Worm (Caenorhabditis elegans) whole organism, late embryonic: ENCODE results near the gene ndua-8.
"Not testable (repeated sequence)": the region's sequence is repeated elsewhere in the genome, so short reads cannot be mapped to it uniquely, and the experiment has no call there.

Source experiments
- F13H6.1 ChIP-seq: sonication (generic microtip); optimal IDR thresholded peaks from 2 replicates; lab custom pipeline; 2016; ENCODE audit warnings: missing genetic modification characterization, missing compliant biosample characterization
- K09A11.1 ChIP-seq: sonication (generic microtip); optimal IDR thresholded peaks from 2 replicates; lab custom pipeline; 2017; ENCODE audit warnings: antibody characterized with exemption, mild to moderate bottlenecking, missing genetic modification characterization, missing compliant biosample characterization; ENCODE audit not compliant: insufficient read depth
- T23F11.4 ChIP-seq: fragments of 200-800 bp; sonication (Bioruptor generic); optimal IDR thresholded peaks from 2 replicates; lab custom pipeline; 2018; ENCODE audit warnings: mild to moderate bottlenecking, missing genetic modification characterization, missing compliant biosample characterization
- ahr-1 ChIP-seq: sonication (generic microtip); optimal IDR thresholded peaks from 2 replicates; lab custom pipeline; 2016; ENCODE audit warnings: missing genetic modification characterization, missing compliant biosample characterization
- ama-1 ChIP-seq: fragments of 150-350 bp; optimal IDR thresholded peaks from 2 replicates; lab custom pipeline; 2014
- ceh-14 ChIP-seq: sonication (generic microtip); optimal IDR thresholded peaks from 2 replicates; lab custom pipeline; 2016; ENCODE audit warnings: missing genotype, missing genetic modification characterization, missing compliant biosample characterization
- ceh-30 ChIP-seq: fragments of 150-350 bp; optimal IDR thresholded peaks from 2 replicates; lab custom pipeline; 2014; ENCODE audit warnings: missing biosample characterization, missing genetic modification characterization
- ceh-34 ChIP-seq: sonication (generic microtip); optimal IDR thresholded peaks from 2 replicates; lab custom pipeline; 2016; ENCODE audit warnings: mild to moderate bottlenecking, missing genetic modification characterization, missing compliant biosample characterization
- ceh-45 ChIP-seq: fragments of 200-800 bp; sonication (Bioruptor generic); IDR thresholded peaks from 2 replicates; pipeline ENCODE4 v1.3.6; 2022; ENCODE audit warnings: missing genetic modification reagents, missing genetic modification characterization, missing compliant biosample characterization
- ceh-6 ChIP-seq: fragments of 200-800 bp; sonication (Bioruptor generic); optimal IDR thresholded peaks from 2 replicates; lab custom pipeline; 2018; ENCODE audit warnings: mild to moderate bottlenecking, missing genetic modification characterization, missing compliant biosample characterization
- elt-2 ChIP-seq: sonication (generic microtip); optimal IDR thresholded peaks from 2 replicates; lab custom pipeline; 2016; ENCODE audit warnings: missing genetic modification reagents, missing genetic modification characterization, missing compliant biosample characterization
- ets-4 ChIP-seq: sonication (generic microtip); optimal IDR thresholded peaks from 2 replicates; lab custom pipeline; 2016; ENCODE audit warnings: missing genetic modification characterization, missing compliant biosample characterization
- fkh-10 ChIP-seq: fragments of 150-350 bp; optimal IDR thresholded peaks from 2 replicates; lab custom pipeline; 2014; ENCODE audit warnings: missing biosample characterization, missing genetic modification reagents, missing genetic modification characterization
- hlh-13 ChIP-seq: fragments of 200-800 bp; sonication (Bioruptor generic); optimal IDR thresholded peaks from 2 replicates; lab custom pipeline; 2018; ENCODE audit warnings: mild to moderate bottlenecking, missing genetic modification characterization, missing compliant biosample characterization
- hlh-6 ChIP-seq: sonication (generic microtip); optimal IDR thresholded peaks from 2 replicates; lab custom pipeline; 2016; ENCODE audit warnings: missing genotype, missing genetic modification characterization, missing compliant biosample characterization
- nfya-1 ChIP-seq: sonication (generic microtip); optimal IDR thresholded peaks from 2 replicates; lab custom pipeline; 2017; ENCODE audit warnings: missing genetic modification characterization, mild to moderate bottlenecking, missing compliant biosample characterization, antibody characterized with exemption, moderate library complexity
- odd-2 ChIP-seq: sonication (generic microtip); optimal IDR thresholded peaks from 2 replicates; lab custom pipeline; 2017; ENCODE audit warnings: antibody characterized with exemption, mild to moderate bottlenecking, missing genetic modification characterization, missing compliant biosample characterization
- pag-3 ChIP-seq: sonication (generic microtip); optimal IDR thresholded peaks from 2 replicates; lab custom pipeline; 2016; ENCODE audit warnings: missing compliant biosample characterization, missing genetic modification characterization, borderline replicate concordance
- pat-9 ChIP-seq: fragments of 200-800 bp; sonication (Bioruptor generic); optimal IDR thresholded peaks from 2 replicates; lab custom pipeline; 2018; ENCODE audit warnings: mild to moderate bottlenecking, missing genetic modification characterization, moderate library complexity, missing compliant biosample characterization
- pqm-1 ChIP-seq: sonication (generic microtip); optimal IDR thresholded peaks from 2 replicates; lab custom pipeline; 2016; ENCODE audit warnings: missing genetic modification characterization, missing compliant biosample characterization
- sox-2 ChIP-seq: fragments of 200-800 bp; sonication (Bioruptor generic); IDR thresholded peaks from 2 replicates; pipeline ENCODE4 v1.3.6; 2022; ENCODE audit warnings: missing genetic modification reagents, missing genetic modification characterization, missing compliant biosample characterization
- ttx-3 ChIP-seq: sonication (generic microtip); optimal IDR thresholded peaks from 2 replicates; lab custom pipeline; 2016; ENCODE audit warnings: missing genetic modification reagents, missing genetic modification characterization, missing compliant biosample characterization
- unc-3 ChIP-seq, 2 experiments: fragments of 200-800 bp in 1 of 2; sonication (Bioruptor generic) in 1 of 2; sonication (generic microtip) in 1 of 2; conservative IDR thresholded peaks in 1 of 2; optimal IDR thresholded peaks in 1 of 2; 2 replicates each; pipeline versions ENCODE4 v1.3.6 to Lab custom; 2016 to 2022; ENCODE audit warnings: missing compliant biosample characterization in 2 of 2, missing genetic modification characterization in 2 of 2, missing genetic modification reagents in 1 of 2
- unc-86 ChIP-seq: sonication (generic microtip); optimal IDR thresholded peaks from 2 replicates; lab custom pipeline; 2016; ENCODE audit warnings: missing genetic modification characterization, missing compliant biosample characterization

The ndua-8 gene

ce11 chrIII:2497270-2498201, 31.3 kb upstream of the ndua-8 start:
- TF ChIP-seq ceh-45: peak; percentile 88
- TF ChIP-seq unc-3 (GFP tag; conservative IDR thresholded peaks at IDR 0.05; lab: Robert Waterston, UW): peak; percentile 99
- not testable (repeated sequence) for TF ChIP-seq unc-3 (tag; optimal IDR thresholded peaks at IDR 0.05; lab: Kevin White, UChicago)
- peak; percentile 80 for TF ChIP-seq sox-2 (GFP tag; lab: Robert Waterston, UW)
- TF ChIP-seq, all 69 proteins: peak for 3; not testable (repeated sequence) for 66

DNA sequence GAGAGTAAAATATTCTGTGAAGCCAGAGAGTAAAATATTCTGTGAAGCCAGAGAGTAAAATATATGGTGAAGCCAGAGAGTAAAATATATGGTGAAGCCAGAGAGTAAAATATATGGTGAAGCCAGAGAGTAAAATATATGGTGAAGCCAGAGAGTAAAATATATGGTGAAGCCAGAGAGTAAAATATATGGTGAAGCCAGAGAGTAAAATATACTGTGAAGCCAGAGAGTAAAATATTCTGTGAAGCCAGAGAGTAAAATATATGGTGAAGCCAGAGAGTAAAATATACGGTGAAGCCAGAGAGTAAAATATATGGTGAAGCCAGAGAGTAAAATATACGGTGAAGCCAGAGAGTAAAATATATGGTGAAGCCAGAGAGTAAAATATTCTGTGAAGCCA, 29.6 kb upstream of the ndua-8 start:
- TF ChIP-seq ceh-45 (peak; percentile 91), sox-2 (GFP tag; lab: Robert Waterston, UW) (peak; percentile 71), unc-3 (GFP tag; conservative IDR thresholded peaks at IDR 0.05; lab: Robert Waterston, UW) (peak; percentile 98)
- TF ChIP-seq unc-3 (tag; optimal IDR thresholded peaks at IDR 0.05; lab: Kevin White, UChicago): not testable (repeated sequence)

- TF ChIP-seq unc-86: no peak
- TF ChIP-seq ceh-30 (tag; lab: Kevin White, UChicago): no peak
- TF ChIP-seq nfya-1 (tag; lab: Kevin White, UChicago): peak; percentile 14
- no peak for TF ChIP-seq ceh-14 (tag; lab: Kevin White, UChicago)
These were observed 22.4 kb upstream of the ndua-8 start for ce11 chrIII:2506463-2506862.

- no peak for TF ChIP-seq pag-3 (tag; lab: Kevin White, UChicago)
- peak; percentile 99 for TF ChIP-seq elt-2 (tag; lab: Kevin White, UChicago)
These were observed 20.9 kb upstream of the ndua-8 start, which contains the start of gene Y54F10AM.8 for ce11 chrIII:2507938-2508337. TSS of gene Y54F10AM.8 (minus strand) at chrIII:2507972.

DNA sequence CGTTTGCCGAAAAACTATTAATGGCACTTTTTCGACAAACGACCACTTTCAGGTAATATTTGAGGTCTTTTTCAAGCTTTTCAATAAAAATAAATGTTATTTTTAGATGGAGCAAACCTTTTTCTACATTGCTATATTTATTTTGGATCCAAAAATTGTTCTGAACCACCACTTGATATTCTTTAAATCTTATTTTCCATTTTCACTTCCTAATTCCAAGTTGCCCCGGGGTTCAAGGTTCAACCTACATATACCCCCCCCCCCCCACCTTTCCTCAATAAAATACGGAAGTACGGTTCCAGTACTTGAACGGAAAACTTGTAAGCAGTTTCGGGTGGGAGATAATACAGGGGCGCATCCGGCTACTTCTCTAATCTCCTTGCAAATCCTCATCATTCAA, 20.3 kb upstream of the ndua-8 start, which contains the start of gene Y54F10AM.6:
Y54F10AM.6 (plus strand) TSS at position 301 of the 400 bp plus-strand sequence.
- no peak for TF ChIP-seq odd-2
- TF ChIP-seq F13H6.1 (tag; lab: Kevin White, UChicago): no peak
- TF ChIP-seq pag-3 (tag; lab: Kevin White, UChicago): no peak

ce11 chrIII:2515461-2515860, 13.4 kb upstream of the ndua-8 start:
- TF ChIP-seq ceh-6 (no peak), hlh-13 (GFP tag; lab: Kevin White, UChicago) (no peak), ahr-1 (no peak), pqm-1 (tag; lab: Kevin White, UChicago) (no peak), ama-1 (lab: Kevin White, UChicago) (no peak), ttx-3 (tag; lab: Kevin White, UChicago) (no peak), hlh-6 (tag; lab: Kevin White, UChicago) (no peak), unc-3 (GFP tag; conservative IDR thresholded peaks at IDR 0.05; lab: Robert Waterston, UW) (no peak), unc-3 (tag; optimal IDR thresholded peaks at IDR 0.05; lab: Kevin White, UChicago) (no peak), pat-9 (no peak), ets-4 (tag; lab: Kevin White, UChicago) (no peak), odd-2 (no peak), K09A11.1 (tag; lab: Kevin White, UChicago) (no peak), T23F11.4 (GFP tag; lab: Kevin White, UChicago) (no peak), fkh-10 (GFP tag; lab: Kevin White, UChicago) (no peak), F13H6.1 (tag; lab: Kevin White, UChicago) (no peak)
- TF ChIP-seq, all 69 proteins: peak for 0

ce11 chrIII:2530313-2530712, 1.4 kb downstream of the ndua-8 start, which contains the start of gene cone-1:
TSS of gene cone-1 (plus strand) at chrIII:2530613.
- TF ChIP-seq T23F11.4 (GFP tag; lab: Kevin White, UChicago) (no peak), ets-4 (tag; lab: Kevin White, UChicago) (no peak), ceh-34 (tag; lab: Kevin White, UChicago) (no peak)
